Worm (Caenorhabditis elegans) whole organism, L2 larva: ENCODE results near the gene srsx-13.

Experiments
- C34F6.9 ChIP-seq: fragments of 150-350 bp; optimal IDR thresholded peaks from 2 replicates; lab custom pipeline; 2014; ENCODE audit warnings: missing biosample characterization, missing genetic modification characterization
- alr-1 ChIP-seq: fragments of 150-350 bp; optimal IDR thresholded peaks from 2 replicates; lab custom pipeline; 2014; ENCODE audit warnings: missing biosample characterization, missing genetic modification characterization
- elt-3 ChIP-seq: sonication (generic microtip); optimal IDR thresholded peaks from 2 replicates; lab custom pipeline; 2017; ENCODE audit warnings: missing biosample characterization, missing genetic modification characterization
- fos-1 ChIP-seq: fragments of 150-350 bp; optimal IDR thresholded peaks from 2 replicates; lab custom pipeline; 2014; ENCODE audit warnings: missing biosample characterization, missing genetic modification characterization
- lin-13 ChIP-seq: fragments of 150-350 bp; optimal IDR thresholded peaks from 2 replicates; lab custom pipeline; 2014; ENCODE audit warnings: missing biosample characterization, missing genetic modification reagents, missing genetic modification characterization
- lin-39 ChIP-seq: fragments of 150-350 bp; optimal IDR thresholded peaks from 2 replicates; lab custom pipeline; 2014; ENCODE audit warnings: missing biosample characterization, missing genetic modification reagents, missing genetic modification characterization
- mab-5 ChIP-seq: fragments of 150-350 bp; optimal IDR thresholded peaks from 2 replicates; lab custom pipeline; 2014; ENCODE audit warnings: missing biosample characterization, missing genetic modification characterization
- snpc-4 ChIP-seq: fragments of 150-350 bp; optimal IDR thresholded peaks from 2 replicates; lab custom pipeline; 2014; ENCODE audit warnings: missing biosample characterization, missing genetic modification characterization
- unc-55 ChIP-seq: fragments of 150-350 bp; sonication (generic microtip); optimal IDR thresholded peaks from 3 replicates; lab custom pipeline; 2014; ENCODE audit warnings: missing biosample characterization, missing genetic modification reagents, missing genetic modification characterization
- zag-1 ChIP-seq: fragments of 150-350 bp; optimal IDR thresholded peaks from 2 replicates; lab custom pipeline; 2014; ENCODE audit warnings: missing biosample characterization, missing genetic modification characterization
- ztf-1 ChIP-seq: fragments of 200-800 bp; sonication (Bioruptor generic); conservative IDR thresholded peaks from 2 replicates; pipeline ENCODE4 v1.3.6; 2022; ENCODE audit warnings: missing genetic modification characterization, missing compliant biosample characterization

DNA sequence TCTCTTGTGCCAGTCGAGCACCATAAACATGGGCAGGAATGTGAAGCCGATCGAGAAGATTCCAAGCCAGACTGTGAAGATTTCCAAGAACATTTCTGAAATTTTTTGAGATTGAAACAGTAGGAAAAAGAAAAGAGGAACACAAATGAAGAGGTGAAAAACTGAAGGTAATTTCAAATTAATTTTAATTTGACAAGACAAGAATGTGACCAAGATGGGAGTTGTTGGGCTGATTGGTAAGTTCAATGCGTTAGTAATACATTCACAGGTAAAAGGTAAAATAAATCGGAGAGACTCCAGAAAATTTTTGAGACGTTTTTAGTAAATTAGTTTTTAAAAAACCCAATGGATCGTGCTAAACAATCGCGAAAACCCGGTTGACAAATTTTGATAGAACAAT lies 47.7 kb upstream of the srsx-13 start, which contains the start of gene swt-7:
- TF ChIP-seq alr-1 (tag; lab: Kevin White, UChicago) (no peak), snpc-4 (tag; lab: Kevin White, UChicago) (no peak), unc-55 (GFP tag; lab: Kevin White, UChicago) (no peak), lin-13 (GFP tag; lab: Kevin White, UChicago) (no peak), C34F6.9 (tag; lab: Kevin White, UChicago) (no peak), mab-5 (tag; lab: Kevin White, UChicago) (no peak), zag-1 (tag; lab: Kevin White, UChicago) (no peak), ztf-1 (GFP tag; lab: Robert Waterston, UW) (no peak), elt-3 (tag; lab: Kevin White, UChicago) (no peak), lin-39 (tag; lab: Kevin White, UChicago) (no peak), fos-1 (tag; lab: Kevin White, UChicago) (no peak)
